Worm (Caenorhabditis elegans) whole organism, mixed stage, embryonic: ENCODE data around the gene F17C8.6.
A peak's percentile ranks its signal among the peaks of the same experiment; 100 is the strongest.
"Not testable (repeated sequence)": the region's sequence is repeated elsewhere in the genome, so short reads cannot be mapped to it uniquely, and the experiment has no call there.

Experiments
- M03D4.4 ChIP-seq: sonication (generic microtip); optimal IDR thresholded peaks from 2 replicates; lab custom pipeline; 2017; ENCODE audit warnings: mild to moderate bottlenecking, missing genetic modification characterization, missing compliant biosample characterization
- bed-3 ChIP-seq: fragments of 200-800 bp; sonication (Bioruptor generic); optimal IDR thresholded peaks from 3 replicates; lab custom pipeline; 2018; ENCODE audit warnings: mild to moderate bottlenecking, missing genetic modification characterization, moderate library complexity, missing compliant biosample characterization
- blmp-1 ChIP-seq: fragments of 150-350 bp; optimal IDR thresholded peaks from 2 replicates; lab custom pipeline; 2014; ENCODE audit warnings: missing biosample characterization, missing genetic modification characterization
- ceh-39 ChIP-seq: fragments of 150-350 bp; optimal IDR thresholded peaks from 2 replicates; lab custom pipeline; 2014; ENCODE audit warnings: missing biosample characterization, missing genetic modification characterization
- ceh-43 ChIP-seq: fragments of 200-800 bp; sonication (Bioruptor generic); optimal IDR thresholded peaks from 2 replicates; lab custom pipeline; 2018; ENCODE audit warnings: mild to moderate bottlenecking, missing genetic modification characterization, moderate library complexity, missing compliant biosample characterization
- ces-1 ChIP-seq: fragments of 150-350 bp; optimal IDR thresholded peaks from 2 replicates; lab custom pipeline; 2014; ENCODE audit warnings: missing biosample characterization, missing genetic modification reagents, missing genetic modification characterization
- cnd-1 ChIP-seq: fragments of 200-800 bp; sonication (Bioruptor generic); optimal IDR thresholded peaks from 2 replicates; lab custom pipeline; 2018; ENCODE audit warnings: mild to moderate bottlenecking, missing genetic modification characterization, missing compliant biosample characterization
- drap-1 ChIP-seq: fragments of 200-800 bp; sonication (Bioruptor generic); optimal IDR thresholded peaks from 3 replicates; lab custom pipeline; 2018; ENCODE audit warnings: mild to moderate bottlenecking, missing genetic modification characterization, missing compliant biosample characterization
- elt-1 ChIP-seq: sonication (generic microtip); optimal IDR thresholded peaks from 2 replicates; lab custom pipeline; 2017; ENCODE audit warnings: missing genetic modification characterization, mild to moderate bottlenecking, missing compliant biosample characterization, antibody characterized with exemption, moderate library complexity, borderline replicate concordance; ENCODE audit not compliant: insufficient read depth
- elt-3 ChIP-seq: fragments of 150-350 bp; optimal IDR thresholded peaks from 2 replicates; lab custom pipeline; 2014; ENCODE audit warnings: missing biosample characterization, missing genetic modification characterization
- flh-1 ChIP-seq: fragments of 200-800 bp; sonication (Bioruptor generic); optimal IDR thresholded peaks from 2 replicates; lab custom pipeline; 2018; ENCODE audit warnings: mild to moderate bottlenecking, missing genetic modification characterization, moderate library complexity, missing compliant biosample characterization
- ham-2 ChIP-seq: fragments of 200-800 bp; sonication (Bioruptor generic); optimal IDR thresholded peaks from 2 replicates; lab custom pipeline; 2018; ENCODE audit warnings: mild to moderate bottlenecking, missing genetic modification characterization, missing compliant biosample characterization
- hlh-1 ChIP-seq: fragments of 150-350 bp; optimal IDR thresholded peaks from 2 replicates; lab custom pipeline; 2014; ENCODE audit warnings: missing biosample characterization, missing genetic modification reagents, missing genetic modification characterization
- lin-13 ChIP-seq: fragments of 150-350 bp; optimal IDR thresholded peaks from 2 replicates; lab custom pipeline; 2014; ENCODE audit warnings: missing biosample characterization, missing genetic modification characterization
- lin-32 ChIP-seq: fragments of 200-800 bp; sonication (Bioruptor generic); optimal IDR thresholded peaks from 2 replicates; lab custom pipeline; 2018; ENCODE audit warnings: mild to moderate bottlenecking, missing genetic modification characterization, missing compliant biosample characterization
- lsy-2 ChIP-seq: fragments of 150-350 bp; optimal IDR thresholded peaks from 2 replicates; lab custom pipeline; 2014; ENCODE audit warnings: missing biosample characterization, missing genetic modification characterization
- mab-5 ChIP-seq: fragments of 150-350 bp; optimal IDR thresholded peaks from 2 replicates; lab custom pipeline; 2014; ENCODE audit warnings: missing biosample characterization, missing genetic modification characterization
- mep-1 ChIP-seq: fragments of 150-350 bp; optimal IDR thresholded peaks from 2 replicates; lab custom pipeline; 2017; ENCODE audit warnings: missing biosample characterization, missing genetic modification reagents, missing genetic modification characterization, inconsistent platforms
- mls-2 ChIP-seq: sonication (generic microtip); optimal IDR thresholded peaks from 2 replicates; lab custom pipeline; 2016; ENCODE audit warnings: mild to moderate bottlenecking, missing genetic modification characterization, moderate library complexity, missing compliant biosample characterization
- nhr-12 ChIP-seq: fragments of 150-350 bp; optimal IDR thresholded peaks from 2 replicates; lab custom pipeline; 2014; ENCODE audit warnings: missing biosample characterization, missing genetic modification characterization
- nhr-2 ChIP-seq: fragments of 150-350 bp; optimal IDR thresholded peaks from 2 replicates; lab custom pipeline; 2014; ENCODE audit warnings: missing biosample characterization, missing genetic modification characterization
- nhr-237 ChIP-seq: fragments of 150-350 bp; optimal IDR thresholded peaks from 2 replicates; lab custom pipeline; 2014; ENCODE audit warnings: missing biosample characterization, missing genetic modification characterization
- nhr-28 ChIP-seq: fragments of 150-350 bp; optimal IDR thresholded peaks from 2 replicates; lab custom pipeline; 2014; ENCODE audit warnings: missing biosample characterization, missing genetic modification characterization
- nhr-76 ChIP-seq: sonication (generic microtip); optimal IDR thresholded peaks from 2 replicates; lab custom pipeline; 2017; ENCODE audit warnings: missing biosample characterization, missing genetic modification characterization
- pha-4 ChIP-seq: fragments of 150-350 bp; optimal IDR thresholded peaks from 2 replicates; lab custom pipeline; 2018; ENCODE audit warnings: missing biosample characterization, missing genetic modification reagents, missing genetic modification characterization
- sem-2 ChIP-seq: fragments of 200-800 bp; sonication (Bioruptor generic); optimal IDR thresholded peaks from 2 replicates; lab custom pipeline; 2018; ENCODE audit warnings: mild to moderate bottlenecking, missing genetic modification characterization, missing compliant biosample characterization
- snpc-4 ChIP-seq: fragments of 150-350 bp; optimal IDR thresholded peaks from 2 replicates; lab custom pipeline; 2014; ENCODE audit warnings: missing biosample characterization, missing genetic modification characterization
- sptf-1 ChIP-seq: sonication (generic microtip); optimal IDR thresholded peaks from 2 replicates; lab custom pipeline; 2017; ENCODE audit warnings: mild to moderate bottlenecking, missing genetic modification characterization, moderate library complexity, missing compliant biosample characterization
- tbx-8 ChIP-seq: fragments of 200-800 bp; sonication (Bioruptor generic); optimal IDR thresholded peaks from 2 replicates; lab custom pipeline; 2018; ENCODE audit warnings: mild to moderate bottlenecking, missing genetic modification characterization, moderate library complexity, missing compliant biosample characterization
- unc-120 ChIP-seq: sonication (generic microtip); optimal IDR thresholded peaks from 2 replicates; lab custom pipeline; 2017; ENCODE audit warnings: missing genetic modification characterization, missing compliant biosample characterization; ENCODE audit not compliant: poor library complexity, severe bottlenecking
- unc-39 ChIP-seq: fragments of 150-350 bp; optimal IDR thresholded peaks from 2 replicates; lab custom pipeline; 2014; ENCODE audit warnings: missing biosample characterization, missing genetic modification characterization
- unc-62 ChIP-seq: fragments of 150-350 bp; optimal IDR thresholded peaks from 2 replicates; lab custom pipeline; 2014; ENCODE audit warnings: missing biosample characterization, missing genetic modification reagents, missing genetic modification characterization
- zip-8 ChIP-seq: fragments of 150-350 bp; optimal IDR thresholded peaks from 2 replicates; lab custom pipeline; 2014; ENCODE audit warnings: missing biosample characterization, missing genetic modification characterization
- ztf-11 ChIP-seq: fragments of 150-350 bp; optimal IDR thresholded peaks from 2 replicates; lab custom pipeline; 2014; ENCODE audit warnings: missing biosample characterization, missing genetic modification characterization

F17C8.6 gene

ce11 chrIII:4754001-4754561 is 8.2 kb upstream of the F17C8.6 start, which contains the start of the genes rps-0 and rbg-3:
Gene rps-0, minus strand, starts transcription at chrIII:4754051.
Gene rbg-3, plus strand, starts transcription at chrIII:4754424.
- no peak for TF ChIP-seq nhr-28
- TF ChIP-seq nhr-237 (tag; lab: Kevin White, UChicago), result peak; percentile 91
- TF ChIP-seq zip-8, result no peak
- no peak for TF ChIP-seq ham-2 (GFP tag; lab: Kevin White, UChicago)
- TF ChIP-seq sem-2, result no peak
- TF ChIP-seq unc-62 (GFP tag; lab: Kevin White, UChicago), result no peak
- peak; percentile 81 for TF ChIP-seq pha-4
- TF ChIP-seq ceh-39, result peak; percentile 86
- TF ChIP-seq elt-3 (tag; lab: Kevin White, UChicago), result peak; percentile 17
- no peak for TF ChIP-seq lin-32 (GFP tag; lab: Kevin White, UChicago)
- no peak for TF ChIP-seq nhr-2
- TF ChIP-seq elt-1 (tag; lab: Kevin White, UChicago), result no peak
- peak; percentile 96 for TF ChIP-seq ces-1
- no peak for TF ChIP-seq cnd-1 (tag; lab: Kevin White, UChicago)
- peak; percentile 90 for TF ChIP-seq lsy-2 (tag; lab: Kevin White, UChicago)
- TF ChIP-seq drap-1 (GFP tag; lab: Kevin White, UChicago), result peak; percentile 43
- TF ChIP-seq sptf-1, result no peak
- TF ChIP-seq lin-13, result peak; percentile 79
- TF ChIP-seq flh-1 (GFP tag; lab: Kevin White, UChicago), result no peak
- no peak for TF ChIP-seq M03D4.4 (tag; lab: Kevin White, UChicago)
- peak; percentile 56 for TF ChIP-seq mab-5 (tag; lab: Kevin White, UChicago)
- no peak for TF ChIP-seq snpc-4 (tag; lab: Kevin White, UChicago)
- peak; percentile 98 for TF ChIP-seq mep-1 (tag; lab: Kevin White, UChicago)
- TF ChIP-seq unc-120 (tag; lab: Kevin White, UChicago), result peak; percentile 65
- TF ChIP-seq mls-2 (tag; lab: Kevin White, UChicago), result no peak
- TF ChIP-seq blmp-1 (tag; lab: Kevin White, UChicago), result no peak
- no peak for TF ChIP-seq nhr-12 (tag; lab: Kevin White, UChicago)
- no peak for TF ChIP-seq bed-3
- TF ChIP-seq unc-39, result no peak
- TF ChIP-seq hlh-1 (tag; lab: Kevin White, UChicago), result peak; percentile 61
- no peak for TF ChIP-seq ceh-43 (GFP tag; lab: Kevin White, UChicago)

- no peak for TF ChIP-seq unc-120 (tag; lab: Kevin White, UChicago)
- TF ChIP-seq blmp-1 (tag; lab: Kevin White, UChicago), result no peak
- no peak for TF ChIP-seq ham-2 (GFP tag; lab: Kevin White, UChicago)
- TF ChIP-seq ceh-39, result no peak
- TF ChIP-seq tbx-8, result no peak
- no peak for TF ChIP-seq mls-2 (tag; lab: Kevin White, UChicago)
- TF ChIP-seq M03D4.4 (tag; lab: Kevin White, UChicago), result no peak
- TF ChIP-seq lin-32 (GFP tag; lab: Kevin White, UChicago), result no peak
- no peak for TF ChIP-seq nhr-237 (tag; lab: Kevin White, UChicago)
- TF ChIP-seq ceh-43 (GFP tag; lab: Kevin White, UChicago), result no peak
- TF ChIP-seq zip-8, result no peak
- TF ChIP-seq mab-5 (tag; lab: Kevin White, UChicago), result no peak
- no peak for TF ChIP-seq cnd-1 (tag; lab: Kevin White, UChicago)
- TF ChIP-seq lsy-2 (tag; lab: Kevin White, UChicago), result no peak
- no peak for TF ChIP-seq bed-3
- TF ChIP-seq drap-1 (GFP tag; lab: Kevin White, UChicago), result no peak
- no peak for TF ChIP-seq ztf-11
- no peak for TF ChIP-seq elt-3 (tag; lab: Kevin White, UChicago)
Measured at ce11 chrIII:4748666-4749065, 2.8 kb upstream of the F17C8.6 start.

- TF ChIP-seq blmp-1 (tag; lab: Kevin White, UChicago) (no peak), nhr-28 (no peak), sptf-1 (no peak), ztf-11 (no peak)
Measured at ce11 chrIII:4748109-4748508, 2.3 kb upstream of the F17C8.6 start, which contains the start of gene col-89. Gene col-89, plus strand, starts transcription at chrIII:4748127.

- TF ChIP-seq nhr-76 (tag; lab: Kevin White, UChicago); cnd-1 (tag; lab: Kevin White, UChicago); ztf-11: not testable (repeated sequence)
Measured at ce11 chrIII:4742620-4743019, 3.2 kb downstream of the F17C8.6 start, which contains the start of gene twk-6. Gene twk-6, plus strand, starts transcription at chrIII:4742920.
